Fruit fly (Drosophila melanogaster) whole organism, wandering third instar larva: ENCODE data around the gene CG14074.

Source experiments
- Abd-B ChIP-seq: fragments of >200 bp; optimal IDR thresholded peaks from 2 replicates; lab custom pipeline; 2017; ENCODE audit warnings: missing biosample characterization, missing genetic modification characterization
- GATAd ChIP-seq: sonication (Bioruptor generic); optimal IDR thresholded peaks from 2 replicates; lab custom pipeline; 2016; ENCODE audit warnings: missing biosample characterization, missing genetic modification characterization
- Hr78 ChIP-seq: fragments of >200 bp; optimal IDR thresholded peaks from 2 replicates; lab custom pipeline; 2017; ENCODE audit warnings: missing biosample characterization, missing genetic modification characterization
- Jra ChIP-seq: sonication (Bioruptor generic); optimal IDR thresholded peaks from 2 replicates; lab custom pipeline; 2016; ENCODE audit warnings: missing biosample characterization, missing genetic modification characterization
- N ChIP-seq: fragments of >200 bp; optimal IDR thresholded peaks from 2 replicates; lab custom pipeline; 2018; ENCODE audit warnings: missing biosample characterization, missing external identifiers, missing genetic modification characterization
- Sp1 ChIP-seq: fragments of 200-800 bp; sonication (Bioruptor generic); optimal IDR thresholded peaks from 3 replicates; lab custom pipeline; 2019; ENCODE audit warnings: missing biosample characterization, mild to moderate bottlenecking, missing genetic modification characterization, moderate library complexity
- dmrt93B ChIP-seq: fragments of 200-800 bp; sonication (Bioruptor generic); optimal IDR thresholded peaks from 2 replicates; lab custom pipeline; 2018; ENCODE audit warnings: missing biosample characterization, mild to moderate bottlenecking, missing genetic modification characterization
- h ChIP-seq: fragments of 200-800 bp; sonication (Bioruptor generic); optimal IDR thresholded peaks from 3 replicates; lab custom pipeline; 2016; ENCODE audit warnings: missing biosample characterization, mild to moderate bottlenecking, missing genetic modification characterization
- pan ChIP-seq: fragments of >200 bp; optimal IDR thresholded peaks from 2 replicates; lab custom pipeline; 2017
- sage ChIP-seq: fragments of 200-800 bp; sonication (Bioruptor generic); optimal IDR thresholded peaks from 2 replicates; lab custom pipeline; 2016; ENCODE audit warnings: missing biosample characterization, mild to moderate bottlenecking, missing genetic modification characterization
- tai ChIP-seq: sonication (Bioruptor generic); optimal IDR thresholded peaks from 2 replicates; lab custom pipeline; 2016; ENCODE audit warnings: missing biosample characterization, missing genetic modification characterization
- usp ChIP-seq: fragments of >200 bp; optimal IDR thresholded peaks from 2 replicates; lab custom pipeline; 2017; ENCODE audit warnings: missing biosample characterization, missing genetic modification characterization

DNA sequence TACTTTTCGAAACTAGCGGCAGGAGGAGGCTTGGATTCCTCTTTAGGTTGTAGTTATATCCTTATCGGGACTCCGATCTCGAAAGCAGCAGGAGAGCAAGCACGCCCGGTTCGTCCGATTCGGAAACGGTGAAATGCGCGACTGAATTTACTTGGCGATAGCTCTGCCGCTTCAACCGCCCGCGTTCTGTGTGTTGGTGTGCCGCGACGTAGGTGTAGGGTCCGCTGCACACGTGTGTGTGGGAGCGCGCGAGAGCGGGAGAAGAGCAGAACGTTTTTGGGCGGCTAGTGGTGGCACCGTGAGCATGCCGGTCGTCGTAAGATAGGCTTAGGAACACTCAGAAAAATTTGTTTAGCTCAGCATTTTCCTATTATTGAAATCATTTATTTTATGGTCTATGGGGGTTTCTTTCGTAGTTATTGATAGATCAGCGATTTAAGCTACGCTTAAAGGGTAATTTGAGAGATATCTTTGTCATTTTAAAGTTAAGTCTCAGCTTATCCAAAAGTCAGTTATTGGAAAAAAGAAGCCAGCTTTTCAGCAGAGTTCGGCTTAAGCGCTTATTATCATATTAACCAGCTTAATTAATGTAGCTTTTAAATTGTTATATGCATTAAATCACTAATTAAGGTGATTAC, 25.5 kb upstream of the CG14074 start:
- TF ChIP-seq Abd-B (GFP tag; lab: Kevin White, UChicago) (no peak), Jra (GFP tag; lab: Kevin White, UChicago) (no peak), Sp1 (GFP tag; lab: Kevin White, UChicago) (no peak), h (GFP tag; lab: Kevin White, UChicago) (peak; percentile 35), N (GFP tag; lab: Kevin White, UChicago) (peak; percentile 56), Hr78 (no peak), tai (GFP tag; lab: Kevin White, UChicago) (peak; percentile 7), pan (lab: Kevin White, UChicago) (no peak), dmrt93B (GFP tag; lab: Kevin White, UChicago) (no peak), sage (no peak), usp (GFP tag; lab: Kevin White, UChicago) (no peak), GATAd (GFP tag; lab: Kevin White, UChicago) (no peak)
